Worm (Caenorhabditis elegans): ENCODE measurements around the gene srh-218.

ce11 chrV:15495169-15495568 is 1.4 kb downstream of the srh-218 start, which contains the start of gene srh-219:
- TF ChIP-seq ztf-29 (GFP tag; IDR thresholded peaks at IDR 0.05) (no peak), klf-2 (GFP tag; conservative IDR thresholded peaks at IDR 0.05) (no peak)
